Fruit fly (Drosophila melanogaster): ENCODE measurements around the gene CG13857.

CG13857 gene

dm6 chr3R:22362218-22362907 is 31.5 kb downstream of the CG13857 start, which contains the start of the genes JMJD6, CG7071 and Muted (continued):
- peak; percentile 89 for TF ChIP-seq CG13296 (GFP tag; optimal IDR thresholded peaks at IDR 0.05)
- TF ChIP-seq Ada2b (GFP tag; IDR thresholded peaks at IDR 0.05) = peak; percentile 89
- peak; percentile 72 for TF ChIP-seq CG6683 (GFP tag; optimal IDR thresholded peaks at IDR 0.05)
- TF ChIP-seq CG43689 (GFP tag; IDR thresholded peaks at IDR 0.05) = no peak; the same call in 1 of the 2 replicates
- TF ChIP-seq Hmx (GFP tag; optimal IDR thresholded peaks at IDR 0.05) = peak; percentile 73
- peak; percentile 92 for TF ChIP-seq ken (GFP tag; IDR thresholded peaks at IDR 0.05)
- peak; percentile 90 for TF ChIP-seq Atf6 (GFP tag; IDR thresholded peaks at IDR 0.05)
- peak; percentile 79 for TF ChIP-seq CG2129 (GFP tag; IDR thresholded peaks at IDR 0.05; ENCODE audit: partially characterized antibody)
- peak; percentile 91 for TF ChIP-seq tx (GFP tag; optimal IDR thresholded peaks at IDR 0.05)

- no peak for TF ChIP-seq schlank (tag; optimal IDR thresholded peaks at IDR 0.05)
- TF ChIP-seq otp (GFP tag; IDR thresholded peaks at IDR 0.05) = peak; percentile 61; the same call in 2 of the 3 replicates
- TF ChIP-seq CG30403 (GFP tag; optimal IDR thresholded peaks at IDR 0.05) = peak; percentile 39
- TF ChIP-seq CG6813 (GFP tag; optimal IDR thresholded peaks at IDR 0.05) = peak; percentile 86
- peak; percentile 6 for TF ChIP-seq CG9876 (GFP tag; optimal IDR thresholded peaks at IDR 0.05)
- TF ChIP-seq cwo (GFP tag; optimal IDR thresholded peaks at IDR 0.05) = peak; percentile 54
- TF ChIP-seq stwl (tag; optimal IDR thresholded peaks at IDR 0.05) = peak; percentile 23
- TF ChIP-seq Hr3 (GFP tag; optimal IDR thresholded peaks at IDR 0.05) = peak; percentile 55
- TF ChIP-seq pan (optimal IDR thresholded peaks at IDR 0.05) = no peak
- TF ChIP-seq pan (GFP tag; optimal IDR thresholded peaks at IDR 0.05 in 1 of 2, IDR thresholded peaks at IDR 0.05 in 1 of 2) = peak in 1 of 2 experiments; percentile 85
- no peak for TF ChIP-seq pros (GFP tag; optimal IDR thresholded peaks at IDR 0.05)
- TF ChIP-seq Camta (GFP tag; optimal IDR thresholded peaks at IDR 0.05) = peak; percentile 38
- TF ChIP-seq D19A (tag; optimal IDR thresholded peaks at IDR 0.05) = peak; percentile 60
- peak; percentile 47; the same call in 1 of the 3 replicates for TF ChIP-seq Aef1 (GFP tag; IDR thresholded peaks at IDR 0.05)
- TF ChIP-seq phol (tag; optimal IDR thresholded peaks at IDR 0.05) = peak; percentile 67
- TF ChIP-seq peb (GFP tag; IDR thresholded peaks at IDR 0.05) = peak; percentile 44; the same call in 1 of the 2 replicates
- TF ChIP-seq bcd (GFP tag; optimal IDR thresholded peaks at IDR 0.05) = peak; percentile 62
- TF ChIP-seq Gug (GFP tag; IDR thresholded peaks at IDR 0.05) = peak; percentile 33; the same call in 1 of the 4 replicates
- TF ChIP-seq CG14441 (GFP tag; IDR thresholded peaks at IDR 0.05) = peak; percentile 82
- no peak for TF ChIP-seq CG16813 (GFP tag; IDR thresholded peaks at IDR 0.05; ENCODE audit: partially characterized antibody)
- TF ChIP-seq Ets97D (GFP tag; optimal IDR thresholded peaks at IDR 0.05) = no peak
- TF ChIP-seq oc (tag; optimal IDR thresholded peaks at IDR 0.05) = peak; percentile 86
- peak; percentile 36 for TF ChIP-seq sqz (GFP tag; optimal IDR thresholded peaks at IDR 0.05)
- TF ChIP-seq CG11695 (GFP tag; IDR thresholded peaks at IDR 0.05) = peak; percentile 85
- TF ChIP-seq CG12769 (tag; optimal IDR thresholded peaks at IDR 0.05) = peak; percentile 65
- TF ChIP-seq luna (GFP tag; optimal IDR thresholded peaks at IDR 0.05) = no peak
- TF ChIP-seq CG8765 (GFP tag; IDR thresholded peaks at IDR 0.05) = no peak
- TF ChIP-seq pum (GFP tag; optimal IDR thresholded peaks at IDR 0.05) = peak; percentile 25
- peak; percentile 90 for TF ChIP-seq CG17359 (tag; optimal IDR thresholded peaks at IDR 0.05)
- TF ChIP-seq knrl (GFP tag; IDR thresholded peaks at IDR 0.05; ENCODE audit: partially characterized antibody) = no peak
- peak; percentile 62 for TF ChIP-seq dmrt99B (tag; optimal IDR thresholded peaks at IDR 0.05)
- peak; percentile 69 for TF ChIP-seq nerfin-1 (tag; optimal IDR thresholded peaks at IDR 0.05)
- peak; percentile 58 for TF ChIP-seq Ssrp (tag; optimal IDR thresholded peaks at IDR 0.05)
- no peak for TF ChIP-seq corto (GFP tag; optimal IDR thresholded peaks at IDR 0.05)
- 0 out of 3 replicates have a peak, but pooled peaks have one; percentile 35 for TF ChIP-seq CG11456 (GFP tag; IDR thresholded peaks at IDR 0.05)
- TF ChIP-seq CG17568 (GFP tag; optimal IDR thresholded peaks at IDR 0.05) = peak; percentile 74
- TF ChIP-seq ro (GFP tag; IDR thresholded peaks at IDR 0.05) = 0 out of 2 replicates have a peak, but pooled peaks have one; percentile 40
- peak; percentile 66 for TF ChIP-seq CG10959 (GFP tag; IDR thresholded peaks at IDR 0.05)
- TF ChIP-seq kay (GFP tag; optimal IDR thresholded peaks at IDR 0.05) = no peak
These were observed 35.1 kb downstream of the CG13857 start for dm6 chr3R:22358810-22359209.
